Worm (Caenorhabditis elegans) whole organism, late embryonic: Measurements from ENCODE around the gene sto-2.
A peak's percentile ranks its signal among the peaks of the same experiment; 100 is the strongest.

Experiments used
- K09A11.1 ChIP-seq: sonication (generic microtip); optimal IDR thresholded peaks from 2 replicates; lab custom pipeline; 2017; ENCODE audit warnings: antibody characterized with exemption, mild to moderate bottlenecking, missing genetic modification characterization, missing compliant biosample characterization; ENCODE audit not compliant: insufficient read depth
- ceh-31 ChIP-seq: sonication (generic microtip); optimal IDR thresholded peaks from 2 replicates; lab custom pipeline; 2016; ENCODE audit warnings: missing genetic modification characterization, missing compliant biosample characterization
- ceh-48 ChIP-seq: sonication (generic microtip); optimal IDR thresholded peaks from 2 replicates; lab custom pipeline; 2016; ENCODE audit warnings: missing genetic modification characterization, inconsistent platforms, missing compliant biosample characterization
- ets-4 ChIP-seq: sonication (generic microtip); optimal IDR thresholded peaks from 2 replicates; lab custom pipeline; 2016; ENCODE audit warnings: missing genetic modification characterization, missing compliant biosample characterization
- fax-1 ChIP-seq: sonication (generic microtip); optimal IDR thresholded peaks from 2 replicates; lab custom pipeline; 2016; ENCODE audit warnings: missing genotype, missing genetic modification characterization, missing compliant biosample characterization
- fkh-10 ChIP-seq: fragments of 150-350 bp; optimal IDR thresholded peaks from 2 replicates; lab custom pipeline; 2014; ENCODE audit warnings: missing biosample characterization, missing genetic modification reagents, missing genetic modification characterization
- lin-11 ChIP-seq: fragments of 200-800 bp; sonication (Bioruptor generic); optimal IDR thresholded peaks from 2 replicates; lab custom pipeline; 2018; ENCODE audit warnings: mild to moderate bottlenecking, missing genetic modification characterization, missing compliant biosample characterization
- nhr-11 ChIP-seq: fragments of 150-350 bp; optimal IDR thresholded peaks from 2 replicates; lab custom pipeline; 2014; ENCODE audit warnings: missing biosample characterization, missing genetic modification characterization
- pha-4 ChIP-seq: fragments of 150-350 bp; optimal IDR thresholded peaks from 2 replicates; lab custom pipeline; 2018; ENCODE audit warnings: missing biosample characterization, missing genetic modification reagents, missing genetic modification characterization
- sox-4 ChIP-seq: sonication (generic microtip); optimal IDR thresholded peaks from 2 replicates; lab custom pipeline; 2017; ENCODE audit warnings: mild to moderate bottlenecking, missing genetic modification characterization, inconsistent platforms, missing compliant biosample characterization
- tbx-2 ChIP-seq: sonication (generic microtip); optimal IDR thresholded peaks from 2 replicates; lab custom pipeline; 2016; ENCODE audit warnings: missing genetic modification characterization, missing compliant biosample characterization
- unc-86 ChIP-seq: sonication (generic microtip); optimal IDR thresholded peaks from 2 replicates; lab custom pipeline; 2016; ENCODE audit warnings: missing genetic modification characterization, missing compliant biosample characterization

DNA sequence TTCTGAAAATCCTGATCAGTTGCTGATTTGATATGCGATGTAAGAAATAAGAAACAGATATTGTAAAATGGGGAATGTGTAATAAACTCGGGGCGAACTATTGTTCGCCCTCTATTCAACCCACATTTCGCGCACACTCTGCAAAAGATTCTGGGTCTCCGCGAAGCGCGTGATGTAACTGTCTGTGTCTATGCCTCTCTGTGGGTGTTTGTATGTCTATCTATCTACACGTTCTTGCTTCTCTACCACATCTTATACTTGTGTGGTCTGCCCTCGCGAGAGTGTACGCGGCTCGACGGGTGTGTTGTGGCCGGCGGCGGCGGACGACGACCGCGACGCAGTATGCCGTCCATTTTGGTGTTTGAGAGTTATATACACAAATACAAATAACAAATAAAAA is 13.3 kb upstream of the sto-2 start:
- TF ChIP-seq fax-1 (no peak), tbx-2 (tag; lab: Kevin White, UChicago) (peak; percentile 77), sox-4 (tag; lab: Kevin White, UChicago) (no peak), pha-4 (no peak), lin-11 (no peak), ceh-31 (tag; lab: Kevin White, UChicago) (peak; percentile 69), K09A11.1 (tag; lab: Kevin White, UChicago) (no peak), nhr-11 (tag; lab: Kevin White, UChicago) (no peak), ets-4 (tag; lab: Kevin White, UChicago) (peak; percentile 36), fkh-10 (no peak), unc-86 (tag; lab: Kevin White, UChicago) (peak; percentile 38), ceh-48 (tag; lab: Kevin White, UChicago) (no peak)
